Worm (Caenorhabditis elegans): Measurements from ENCODE around the gene col-118.

The col-118 gene

ce11 chrIV:8891131-8891530 lies 43.1 kb downstream of the col-118 start, which contains the start of gene spr-2:
TSS of gene spr-2 (plus strand) at chrIV:8891462.
- no peak for TF ChIP-seq pax-1 (tag; optimal IDR thresholded peaks at IDR 0.05)
- TF ChIP-seq K09A11.1 (tag; optimal IDR thresholded peaks at IDR 0.05; ENCODE audit: insufficient read depth), result no peak
- TF ChIP-seq unc-42 (tag; optimal IDR thresholded peaks at IDR 0.05), result peak; percentile 85
- TF ChIP-seq fkh-10 (GFP tag; optimal IDR thresholded peaks at IDR 0.05), result peak; percentile 8
- TF ChIP-seq unc-86 (tag; optimal IDR thresholded peaks at IDR 0.05), result peak; percentile 36
- no peak for TF ChIP-seq F13H6.1 (tag; optimal IDR thresholded peaks at IDR 0.05)
- TF ChIP-seq ceh-30 (tag; optimal IDR thresholded peaks at IDR 0.05), result peak; percentile 13
- TF ChIP-seq ceh-31 (tag; optimal IDR thresholded peaks at IDR 0.05), result peak; percentile 16
- peak; percentile 17 for TF ChIP-seq ceh-14 (tag; optimal IDR thresholded peaks at IDR 0.05)
- no peak for TF ChIP-seq K02D7.2 (tag; optimal IDR thresholded peaks at IDR 0.05)
- no peak for TF ChIP-seq lim-6 (tag; optimal IDR thresholded peaks at IDR 0.05)
- TF ChIP-seq hlh-30 (tag; optimal IDR thresholded peaks at IDR 0.05; ENCODE audit: insufficient read depth), result peak; percentile 21

- TF ChIP-seq madf-2 (tag; optimal IDR thresholded peaks at IDR 0.05) (no peak), fkh-6 (tag; optimal IDR thresholded peaks at IDR 0.05) (no peak), ztf-16 (tag; optimal IDR thresholded peaks at IDR 0.05) (no peak), pha-4 (tag; optimal IDR thresholded peaks at IDR 0.05) (no peak), hlh-6 (tag; optimal IDR thresholded peaks at IDR 0.05) (no peak), lim-6 (tag; optimal IDR thresholded peaks at IDR 0.05) (no peak), pros-1 (tag; optimal IDR thresholded peaks at IDR 0.05) (no peak), hlh-13 (GFP tag; optimal IDR thresholded peaks at IDR 0.05) (no peak), eyg-1 (tag; optimal IDR thresholded peaks at IDR 0.05) (no peak), elt-2 (tag; optimal IDR thresholded peaks at IDR 0.05) (no peak), dve-1 (tag; optimal IDR thresholded peaks at IDR 0.05) (no peak), dmd-4 (tag; optimal IDR thresholded peaks at IDR 0.05; ENCODE audit: borderline replicate concordance) (no peak), ceh-48 (tag; optimal IDR thresholded peaks at IDR 0.05) (no peak), elt-4 (tag; optimal IDR thresholded peaks at IDR 0.05) (no peak), pag-3 (tag; optimal IDR thresholded peaks at IDR 0.05; ENCODE audit: borderline replicate concordance) (no peak)
These were observed 44.5 kb downstream of the col-118 start, which contains the start of gene C27B7.2 for ce11 chrIV:8892558-8892957. TSS of gene C27B7.2 (plus strand) at chrIV:8892858.

- TF ChIP-seq lin-11 (tag; optimal IDR thresholded peaks at IDR 0.05), result no peak
- TF ChIP-seq eyg-1 (tag; optimal IDR thresholded peaks at IDR 0.05), result no peak
- no peak for TF ChIP-seq tbx-7 (tag; optimal IDR thresholded peaks at IDR 0.05)
- no peak for TF ChIP-seq K02D7.2 (tag; optimal IDR thresholded peaks at IDR 0.05)
- no peak for TF ChIP-seq Y22D7AL.16 (tag; optimal IDR thresholded peaks at IDR 0.05)
- TF ChIP-seq pros-1 (tag; optimal IDR thresholded peaks at IDR 0.05), result no peak
- TF ChIP-seq elt-4 (tag; optimal IDR thresholded peaks at IDR 0.05), result no peak
- no peak for TF ChIP-seq ceh-22 (tag; optimal IDR thresholded peaks at IDR 0.05)
- TF ChIP-seq pha-4 (tag; optimal IDR thresholded peaks at IDR 0.05), result no peak
- TF ChIP-seq fax-1 (tag; optimal IDR thresholded peaks at IDR 0.05), result no peak
- no peak for TF ChIP-seq pag-3 (tag; optimal IDR thresholded peaks at IDR 0.05; ENCODE audit: borderline replicate concordance)
- no peak for TF ChIP-seq pha-2 (tag; optimal IDR thresholded peaks at IDR 0.05)
- TF ChIP-seq nhr-232 (tag; optimal IDR thresholded peaks at IDR 0.05), result no peak
- TF ChIP-seq ttx-3 (tag; optimal IDR thresholded peaks at IDR 0.05), result no peak
- no peak for TF ChIP-seq unc-42 (tag; optimal IDR thresholded peaks at IDR 0.05)
- no peak for TF ChIP-seq dve-1 (tag; optimal IDR thresholded peaks at IDR 0.05)
- no peak for TF ChIP-seq ceh-18 (tag; optimal IDR thresholded peaks at IDR 0.05)
- no peak for TF ChIP-seq odd-2 (tag; optimal IDR thresholded peaks at IDR 0.05)
- no peak for TF ChIP-seq rnt-1 (tag; optimal IDR thresholded peaks at IDR 0.05)
- no peak for TF ChIP-seq pqm-1 (tag; optimal IDR thresholded peaks at IDR 0.05)
- TF ChIP-seq elt-2 (tag; optimal IDR thresholded peaks at IDR 0.05), result no peak
- peak; percentile 0 for TF ChIP-seq nfya-1 (tag; optimal IDR thresholded peaks at IDR 0.05)
- peak; percentile 55 for TF ChIP-seq hlh-30 (tag; optimal IDR thresholded peaks at IDR 0.05; ENCODE audit: insufficient read depth)
- no peak for TF ChIP-seq madf-2 (tag; optimal IDR thresholded peaks at IDR 0.05)
- no peak for TF ChIP-seq pat-9 (tag; optimal IDR thresholded peaks at IDR 0.05)
- TF ChIP-seq unc-55 (GFP tag; optimal IDR thresholded peaks at IDR 0.05), result peak; percentile 62
- TF ChIP-seq ceh-30 (tag; optimal IDR thresholded peaks at IDR 0.05), result no peak
- TF ChIP-seq fkh-10 (GFP tag; optimal IDR thresholded peaks at IDR 0.05), result no peak
- no peak for TF ChIP-seq T23F11.4 (GFP tag; optimal IDR thresholded peaks at IDR 0.05)
- TF ChIP-seq lim-6 (tag; optimal IDR thresholded peaks at IDR 0.05), result no peak
- no peak for TF ChIP-seq ceh-2 (tag; optimal IDR thresholded peaks at IDR 0.05)
- no peak for TF ChIP-seq ceh-6 (GFP tag; optimal IDR thresholded peaks at IDR 0.05)
- TF ChIP-seq hlh-8 (tag; optimal IDR thresholded peaks at IDR 0.05), result no peak
- TF ChIP-seq K09A11.1 (tag; optimal IDR thresholded peaks at IDR 0.05; ENCODE audit: insufficient read depth), result no peak
- peak; percentile 40 for TF ChIP-seq ceh-31 (tag; optimal IDR thresholded peaks at IDR 0.05)
- TF ChIP-seq ets-4 (tag; optimal IDR thresholded peaks at IDR 0.05), result no peak
- no peak for TF ChIP-seq ceh-45 (GFP tag; IDR thresholded peaks at IDR 0.05)
These were observed 45.7 kb downstream of the col-118 start, which contains the start of gene rad-54.L2 for ce11 chrIV:8893746-8894145. TSS of gene rad-54.L2 (plus strand) at chrIV:8894077.
